Worm (Caenorhabditis elegans): ENCODE data around the gene grd-7.

Gene grd-7

DNA sequence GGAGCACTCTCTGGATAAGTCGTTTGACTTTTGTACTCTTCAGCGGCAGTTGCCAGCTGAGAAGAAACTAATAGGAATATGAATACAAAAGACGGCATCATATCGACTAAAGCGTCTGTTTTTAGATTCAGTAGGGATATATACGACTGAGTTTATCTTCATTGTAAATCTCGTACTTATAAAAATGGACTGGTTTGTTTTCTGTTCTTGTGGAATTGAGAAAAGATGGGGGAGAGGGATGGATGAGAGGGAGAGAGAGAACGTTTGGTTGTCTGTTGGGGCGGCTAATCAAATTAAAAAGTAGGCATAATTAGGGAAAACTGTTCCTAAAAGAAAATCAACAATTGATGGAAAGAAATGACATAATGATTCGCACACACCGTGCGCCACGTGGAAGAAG lies at the start of gene grd-7:
TSS of gene grd-7 (minus strand) at position 101 of the 400 bp plus-strand sequence.
- TF ChIP-seq ztf-11 (tag; optimal IDR thresholded peaks at IDR 0.05), result no peak
- 0 out of 2 replicates have a peak, but pooled peaks have one; percentile 38 for TF ChIP-seq set-16 (GFP tag; IDR thresholded peaks at IDR 0.05)

DNA sequence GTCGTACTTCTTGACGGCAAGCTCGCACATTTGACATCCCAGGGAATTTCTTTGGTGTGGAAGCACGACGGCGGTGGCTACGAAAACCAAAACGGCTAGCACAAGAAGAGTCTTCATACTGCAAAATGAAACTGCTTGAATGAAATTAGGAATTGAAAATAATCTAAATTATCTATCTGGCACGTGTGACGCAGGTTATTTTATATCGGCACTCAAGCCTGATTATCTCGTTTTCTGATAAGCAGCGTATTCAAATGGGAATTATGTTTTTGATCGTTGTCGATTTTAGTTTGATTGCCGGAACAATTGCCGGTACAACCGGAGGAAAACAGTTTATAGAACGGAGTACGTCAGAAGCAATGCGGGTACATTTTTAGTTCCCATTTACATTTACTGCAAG lies 49.4 kb upstream of the grd-7 start, which contains the start of gene spp-4:
TSS of gene spp-4 (minus strand) at position 118 of the 400 bp plus-strand sequence.
- TF ChIP-seq daf-16 (GFP tag; optimal IDR thresholded peaks at IDR 0.05) (no peak), daf-16 (tag; optimal IDR thresholded peaks at IDR 0.05) (peak; percentile 78), hlh-11 (tag; optimal IDR thresholded peaks at IDR 0.05) (peak; percentile 3), nhr-41 (GFP tag; IDR thresholded peaks at IDR 0.05) (no peak), hif-1 (tag; optimal IDR thresholded peaks at IDR 0.05) (no peak), dmd-8 (GFP tag; IDR thresholded peaks at IDR 0.05) (no peak), F26F4.8 (GFP tag; conservative IDR thresholded peaks at IDR 0.05) (no peak), duxl-1 (tag; optimal IDR thresholded peaks at IDR 0.05; ENCODE audit: poor library complexity) (no peak), sdz-12 (GFP tag; optimal IDR thresholded peaks at IDR 0.05) (no peak), dmd-6 (GFP tag; IDR thresholded peaks at IDR 0.05) (peak; percentile 62)

DNA sequence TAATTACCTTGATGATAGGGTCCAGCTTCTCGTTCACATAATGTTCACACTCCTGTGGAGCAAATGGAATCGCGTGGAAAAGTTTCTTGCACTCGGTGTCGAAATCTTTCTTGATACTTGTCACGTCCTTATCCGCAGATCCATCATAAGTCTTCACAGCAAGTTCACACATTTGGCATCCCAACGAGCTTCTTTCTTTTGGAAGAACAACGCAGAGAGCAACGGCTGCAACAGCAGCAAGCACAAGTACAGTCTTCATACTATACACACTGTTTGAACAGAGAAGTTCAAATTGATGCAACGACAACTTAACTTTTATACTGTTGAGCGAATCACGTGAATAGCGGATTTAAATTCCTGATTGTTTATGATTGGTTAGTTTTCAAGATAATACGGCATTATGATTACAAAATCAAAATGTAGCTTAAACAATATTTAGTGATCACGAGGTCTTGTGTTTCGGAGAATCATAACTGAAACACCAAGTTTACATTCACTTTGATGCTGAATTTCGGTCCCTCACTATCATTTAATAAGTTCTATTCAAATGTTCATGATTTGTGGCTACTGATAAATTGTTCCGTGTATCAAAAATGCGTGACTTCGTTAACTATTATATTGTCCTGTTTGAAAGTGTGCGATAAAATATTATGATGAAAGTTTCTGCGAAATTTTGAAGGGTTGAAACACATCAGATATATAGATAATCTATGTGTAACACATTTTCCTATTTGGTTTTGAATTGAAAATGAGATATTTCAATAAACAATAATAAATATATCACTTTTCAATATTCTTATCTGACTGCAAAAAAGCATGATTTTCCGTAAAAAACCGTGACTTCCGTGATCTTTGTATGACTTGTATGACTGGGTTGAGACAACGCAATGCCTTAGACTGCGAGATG lies 47.5 kb upstream of the grd-7 start, which contains the start of the genes spp-2 and spp-6:
TSS of gene spp-2 (minus strand) at position 334 of the 907 bp plus-strand sequence.
TSS of gene spp-6 (plus strand) at position 857 of the 907 bp plus-strand sequence.
- TF ChIP-seq zag-1 (tag; optimal IDR thresholded peaks at IDR 0.05) (no peak), F49E8.2 (tag; optimal IDR thresholded peaks at IDR 0.05; ENCODE audit: borderline replicate concordance) (no peak), cey-2 (tag; optimal IDR thresholded peaks at IDR 0.05; ENCODE audit: borderline replicate concordance, insufficient read depth) (no peak), unc-62 (GFP tag; optimal IDR thresholded peaks at IDR 0.05 in 1 of 2) (peak in 1 of 2 experiments; percentile 88), unc-62 (tag; optimal IDR thresholded peaks at IDR 0.05) (no peak), saeg-2 (GFP tag; IDR thresholded peaks at IDR 0.05) (peak; percentile 75; the same call in 1 of the 2 replicates), daf-12 (tag; optimal IDR thresholded peaks at IDR 0.05) (no peak), daf-16 (GFP tag; optimal IDR thresholded peaks at IDR 0.05) (no peak), daf-16 (tag; optimal IDR thresholded peaks at IDR 0.05) (peak; percentile 89), egl-43 (GFP tag; IDR thresholded peaks at IDR 0.05) (no peak), dmd-9 (GFP tag; IDR thresholded peaks at IDR 0.05) (no peak), zip-2 (tag; optimal IDR thresholded peaks at IDR 0.05) (no peak), hif-1 (tag; optimal IDR thresholded peaks at IDR 0.05) (no peak), nhr-10 (tag; optimal IDR thresholded peaks at IDR 0.05) (peak; percentile 12), tra-1 (GFP tag; IDR thresholded peaks at IDR 0.05) (no peak), dmd-6 (GFP tag; IDR thresholded peaks at IDR 0.05) (peak; percentile 76), nhr-28 (tag; optimal IDR thresholded peaks at IDR 0.05) (peak; percentile 38), arid-1 (GFP tag; conservative IDR thresholded peaks at IDR 0.05) (no peak), ceh-44 (GFP tag; IDR thresholded peaks at IDR 0.05) (no peak), jun-1 (tag; optimal IDR thresholded peaks at IDR 0.05) (no peak), lin-29 (GFP tag; IDR thresholded peaks at IDR 0.05) (no peak), vab-7 (GFP tag; IDR thresholded peaks at IDR 0.05) (no peak), aha-1 (tag) (no peak), R02D3.7 (tag; optimal IDR thresholded peaks at IDR 0.05) (no peak), ceh-62 (tag; optimal IDR thresholded peaks at IDR 0.05) (no peak), hmg-1.1 (GFP tag; IDR thresholded peaks at IDR 0.05) (no peak), F26F4.8 (GFP tag; conservative IDR thresholded peaks at IDR 0.05) (no peak), daf-8 (GFP tag; IDR thresholded peaks at IDR 0.05) (no peak), set-16 (GFP tag; IDR thresholded peaks at IDR 0.05) (no peak), lin-1 (GFP tag; IDR thresholded peaks at IDR 0.05) (no peak), F44E2.7 (GFP tag; IDR thresholded peaks at IDR 0.05) (no peak), ceh-28 (tag; optimal IDR thresholded peaks at IDR 0.05) (no peak), mdt-29 (GFP tag; IDR thresholded peaks at IDR 0.05) (peak; percentile 21; the same call in 1 of the 2 replicates), nhr-76 (tag; optimal IDR thresholded peaks at IDR 0.05) (no peak), Y105C5A.15 (GFP tag; IDR thresholded peaks at IDR 0.05) (no peak), lim-7 (GFP tag; IDR thresholded peaks at IDR 0.05) (no peak), tag-97 (GFP tag; IDR thresholded peaks at IDR 0.05) (no peak), mes-2 (tag; optimal IDR thresholded peaks at IDR 0.05; ENCODE audit: poor library complexity, severe bottlenecking) (peak; percentile 29), ctbp-1 (GFP tag; IDR thresholded peaks at IDR 0.05) (no peak)

All from whole organism, L4 larva.